Worm (Caenorhabditis elegans) whole organism, L4 larva: ENCODE data around the gene bre-3.
A peak's percentile ranks its signal among the peaks of the same experiment; 100 is the strongest.

Source experiments
- F10B5.3 ChIP-seq: sonication (generic microtip); optimal IDR thresholded peaks from 2 replicates; lab custom pipeline; 2016; ENCODE audit warnings: mild to moderate bottlenecking, missing genetic modification characterization, missing compliant biosample characterization
- F26F4.8 ChIP-seq: fragments of 200-800 bp; sonication (Bioruptor generic); conservative IDR thresholded peaks from 2 replicates; pipeline ENCODE4 v1.3.6; 2022; ENCODE audit warnings: missing genetic modification characterization, missing compliant biosample characterization
- T20F7.1 ChIP-seq: fragments of 200-800 bp; sonication (Bioruptor generic); optimal IDR thresholded peaks from 2 replicates; lab custom pipeline; 2018; ENCODE audit warnings: mild to moderate bottlenecking, missing genetic modification characterization, missing compliant biosample characterization
- Y105C5A.15 ChIP-seq: fragments of 200-800 bp; sonication (Bioruptor generic); IDR thresholded peaks from 2 replicates; pipeline ENCODE4 v1.3.6; 2022; ENCODE audit warnings: missing genetic modification characterization, missing compliant biosample characterization
- Y75B8A.6 ChIP-seq: fragments of 200-800 bp; sonication (Bioruptor generic); IDR thresholded peaks from 2 replicates; pipeline ENCODE4 v1.3.6; 2022; ENCODE audit warnings: missing genetic modification reagents, missing genetic modification characterization, missing compliant biosample characterization
- ZK337.2 ChIP-seq: fragments of 200-800 bp; sonication (Bioruptor generic); IDR thresholded peaks from 2 replicates; pipeline ENCODE4 v1.3.6; 2022; ENCODE audit warnings: missing genetic modification reagents, missing genetic modification characterization, missing compliant biosample characterization
- aly-2 ChIP-seq: sonication (generic microtip); optimal IDR thresholded peaks from 2 replicates; lab custom pipeline; 2018; ENCODE audit warnings: missing biosample characterization, missing genetic modification characterization
- ceh-20 ChIP-seq: fragments of 200-800 bp; sonication (Bioruptor generic); IDR thresholded peaks from 2 replicates; pipeline ENCODE4 v1.3.6; 2022; ENCODE audit warnings: missing genetic modification reagents, missing genetic modification characterization, missing compliant biosample characterization
- ceh-28 ChIP-seq: fragments of 150-350 bp; optimal IDR thresholded peaks from 2 replicates; lab custom pipeline; 2014; ENCODE audit warnings: missing biosample characterization, missing genetic modification reagents, missing genetic modification characterization
- ceh-44 ChIP-seq: fragments of 200-800 bp; sonication (Bioruptor generic); IDR thresholded peaks from 2 replicates; pipeline ENCODE4 v1.3.6; 2022; ENCODE audit warnings: missing genetic modification reagents, missing genetic modification characterization, missing compliant biosample characterization
- ceh-82 ChIP-seq: sonication (generic microtip); optimal IDR thresholded peaks from 2 replicates; lab custom pipeline; 2017; ENCODE audit warnings: missing biosample characterization, missing genetic modification characterization
- ces-1 ChIP-seq: fragments of 150-350 bp; sonication (generic microtip); optimal IDR thresholded peaks from 4 replicates; lab custom pipeline; 2014; ENCODE audit warnings: missing biosample characterization, missing genetic modification reagents, missing genetic modification characterization
- cey-2 ChIP-seq: sonication (generic microtip); optimal IDR thresholded peaks from 3 replicates; lab custom pipeline; 2017; ENCODE audit warnings: missing genetic modification characterization, mild to moderate bottlenecking, missing compliant biosample characterization, antibody characterized with exemption, borderline replicate concordance; ENCODE audit not compliant: insufficient read depth
- daf-12 ChIP-seq: fragments of 150-350 bp; optimal IDR thresholded peaks from 2 replicates; lab custom pipeline; 2014; ENCODE audit warnings: missing biosample characterization, missing genetic modification reagents, missing genetic modification characterization
- egl-27 ChIP-seq: sonication (generic microtip); optimal IDR thresholded peaks from 3 replicates; lab custom pipeline; 2017; ENCODE audit warnings: missing biosample characterization, missing genetic modification reagents, missing genetic modification characterization
- egl-43 ChIP-seq: fragments of 200-800 bp; sonication (Bioruptor generic); IDR thresholded peaks from 2 replicates; pipeline ENCODE4 v1.3.6; 2022; ENCODE audit warnings: missing genetic modification reagents, missing genetic modification characterization, missing compliant biosample characterization
- fkh-10 ChIP-seq: fragments of 150-350 bp; optimal IDR thresholded peaks from 2 replicates; lab custom pipeline; 2014; ENCODE audit warnings: missing biosample characterization, missing genetic modification reagents, missing genetic modification characterization
- hlh-30 ChIP-seq: sonication (generic microtip); optimal IDR thresholded peaks from 2 replicates; lab custom pipeline; 2017; ENCODE audit warnings: antibody characterized with exemption, mild to moderate bottlenecking, missing genetic modification characterization, missing compliant biosample characterization; ENCODE audit not compliant: insufficient read depth
- hmg-1.1 ChIP-seq: fragments of 200-800 bp; sonication (Bioruptor generic); IDR thresholded peaks from 2 replicates; pipeline ENCODE4 v1.3.6; 2022; ENCODE audit warnings: missing genetic modification reagents, missing genetic modification characterization, missing compliant biosample characterization
- lim-7 ChIP-seq: fragments of 200-800 bp; sonication (Bioruptor generic); IDR thresholded peaks from 2 replicates; pipeline ENCODE4 v1.3.6; 2022; ENCODE audit warnings: missing genetic modification characterization, missing compliant biosample characterization
- lin-1 ChIP-seq: fragments of 200-800 bp; sonication (Bioruptor generic); IDR thresholded peaks from 2 replicates; pipeline ENCODE4 v1.3.6; 2022; ENCODE audit warnings: missing genetic modification reagents, missing genetic modification characterization, missing compliant biosample characterization
- lin-13 ChIP-seq: fragments of 150-350 bp; optimal IDR thresholded peaks from 2 replicates; lab custom pipeline; 2014; ENCODE audit warnings: missing biosample characterization, missing genetic modification reagents, missing genetic modification characterization
- lin-29 ChIP-seq: fragments of 200-800 bp; sonication (Bioruptor generic); IDR thresholded peaks from 2 replicates; pipeline ENCODE4 v1.3.6; 2022; ENCODE audit warnings: missing genetic modification reagents, missing genetic modification characterization, missing compliant biosample characterization
- lin-38 ChIP-seq: fragments of 200-800 bp; sonication (Bioruptor generic); IDR thresholded peaks from 2 replicates; pipeline ENCODE4 v1.3.6; 2022; ENCODE audit warnings: missing genetic modification reagents, missing genetic modification characterization, missing compliant biosample characterization
- lin-39 ChIP-seq: fragments of 150-350 bp; optimal IDR thresholded peaks from 2 replicates; lab custom pipeline; 2014; ENCODE audit warnings: missing biosample characterization, missing genetic modification reagents, missing genetic modification characterization
- madf-5 ChIP-seq, 2 experiments: fragments of 200-800 bp; sonication (Bioruptor generic); IDR thresholded peaks; 2 replicates each; pipeline ENCODE4 v1.3.6; 2022; ENCODE audit warnings: missing compliant biosample characterization in 2 of 2, missing genetic modification characterization in 2 of 2
- madf-9 ChIP-seq: fragments of 200-800 bp; sonication (Bioruptor generic); conservative IDR thresholded peaks from 2 replicates; pipeline ENCODE4 v1.3.6; 2022; ENCODE audit warnings: missing genetic modification reagents, missing genetic modification characterization, missing compliant biosample characterization
- mep-1 ChIP-seq: fragments of 150-350 bp; sonication (generic microtip); optimal IDR thresholded peaks from 3 replicates; lab custom pipeline; 2014; ENCODE audit warnings: missing biosample characterization, missing genetic modification characterization
- nhr-102 ChIP-seq: sonication (generic microtip); optimal IDR thresholded peaks from 2 replicates; lab custom pipeline; 2016; ENCODE audit warnings: mild to moderate bottlenecking, missing genetic modification characterization, moderate library complexity, missing compliant biosample characterization
- nhr-11 ChIP-seq: fragments of 150-350 bp; optimal IDR thresholded peaks from 2 replicates; lab custom pipeline; 2014; ENCODE audit warnings: missing biosample characterization, missing genetic modification characterization
- nhr-28 ChIP-seq: fragments of 150-350 bp; optimal IDR thresholded peaks from 2 replicates; lab custom pipeline; 2014; ENCODE audit warnings: missing biosample characterization, missing genetic modification characterization
- nhr-42 ChIP-seq: fragments of 200-800 bp; sonication (Bioruptor generic); IDR thresholded peaks from 2 replicates; pipeline ENCODE4 v1.3.6; 2022; ENCODE audit warnings: missing genetic modification characterization, missing compliant biosample characterization
- nhr-48 ChIP-seq: sonication (generic microtip); optimal IDR thresholded peaks from 2 replicates; lab custom pipeline; 2016; ENCODE audit warnings: mild to moderate bottlenecking, missing genetic modification characterization, missing compliant biosample characterization
- nhr-6 ChIP-seq: fragments of 150-350 bp; optimal IDR thresholded peaks from 2 replicates; lab custom pipeline; 2014; ENCODE audit warnings: missing biosample characterization, missing genetic modification characterization
- pha-4 ChIP-seq, 2 experiments: fragments of 150-350 bp in 1 of 2; fragments of 200-800 bp in 1 of 2; sonication (Bioruptor generic) in 1 of 2; IDR thresholded peaks in 1 of 2; optimal IDR thresholded peaks in 1 of 2; 2 replicates each; pipeline versions ENCODE4 v1.3.6 to Lab custom; 2014 to 2022; ENCODE audit warnings: missing genetic modification characterization in 2 of 2, missing genetic modification reagents in 2 of 2, missing biosample characterization in 1 of 2, missing compliant biosample characterization in 1 of 2
- pqm-1 ChIP-seq: sonication (generic microtip); optimal IDR thresholded peaks from 2 replicates; lab custom pipeline; 2017; ENCODE audit warnings: missing biosample characterization, missing genetic modification characterization
- rbr-2 ChIP-seq: sonication (generic microtip); optimal IDR thresholded peaks from 2 replicates; lab custom pipeline; 2016; ENCODE audit warnings: missing genotype, missing genetic modification characterization, missing compliant biosample characterization
- saeg-2 ChIP-seq: fragments of 200-800 bp; sonication (Bioruptor generic); IDR thresholded peaks from 2 replicates; pipeline ENCODE4 v1.3.6; 2022; ENCODE audit warnings: missing genetic modification reagents, missing genetic modification characterization, missing compliant biosample characterization
- set-16 ChIP-seq: fragments of 200-800 bp; sonication (Bioruptor generic); IDR thresholded peaks from 2 replicates; pipeline ENCODE4 v1.3.6; 2022; ENCODE audit warnings: missing genetic modification reagents, missing genetic modification characterization, missing compliant biosample characterization
- skn-1 ChIP-seq: fragments of 150-350 bp; optimal IDR thresholded peaks from 2 replicates; lab custom pipeline; 2014; ENCODE audit warnings: missing biosample characterization, missing genetic modification characterization
- snpc-1.2 ChIP-seq: fragments of 200-800 bp; sonication (Bioruptor generic); IDR thresholded peaks from 2 replicates; pipeline ENCODE4 v1.3.6; 2022; ENCODE audit warnings: missing genetic modification reagents, missing genetic modification characterization, missing compliant biosample characterization
- unc-130 ChIP-seq: sonication (generic microtip); optimal IDR thresholded peaks from 2 replicates; lab custom pipeline; 2016; ENCODE audit warnings: missing genetic modification reagents, missing genetic modification characterization, missing compliant biosample characterization
- unc-39 ChIP-seq: sonication (generic microtip); optimal IDR thresholded peaks from 2 replicates; lab custom pipeline; 2017; ENCODE audit warnings: missing biosample characterization, missing genetic modification characterization
- unc-62 ChIP-seq, 3 experiments: fragments of 150-350 bp in 1 of 3; sonication (generic microtip); optimal IDR thresholded peaks in 2 of 3; peaks in 1 of 3; 1 replicate in 1 of 3; 2 replicates in 2 of 3; lab custom pipeline; 2014 to 2017; ENCODE audit warnings: missing biosample characterization in 3 of 3, missing genetic modification characterization in 3 of 3, missing genetic modification reagents in 3 of 3, missing genotype in 1 of 3
- zag-1 ChIP-seq: fragments of 150-350 bp; optimal IDR thresholded peaks from 2 replicates; lab custom pipeline; 2014; ENCODE audit warnings: missing biosample characterization, missing genetic modification characterization
- zfp-2 ChIP-seq: sonication (generic microtip); optimal IDR thresholded peaks from 2 replicates; lab custom pipeline; 2016; ENCODE audit warnings: mild to moderate bottlenecking, missing genetic modification characterization, missing compliant biosample characterization
- zfp-3 ChIP-seq: fragments of 200-800 bp; sonication (Bioruptor generic); conservative IDR thresholded peaks from 2 replicates; pipeline ENCODE4 v1.3.6; 2022; ENCODE audit warnings: missing genetic modification reagents, missing genetic modification characterization, missing compliant biosample characterization
- zip-11 ChIP-seq: fragments of 200-800 bp; sonication (Bioruptor generic); IDR thresholded peaks from 2 replicates; pipeline ENCODE4 v1.3.6; 2022; ENCODE audit warnings: missing genetic modification characterization, missing compliant biosample characterization
- ztf-7 ChIP-seq: fragments of 150-350 bp; optimal IDR thresholded peaks from 2 replicates; lab custom pipeline; 2014; ENCODE audit warnings: missing biosample characterization, missing genetic modification characterization

The bre-3 gene

ce11 chrIII:9455980-9456658 lies 29.2 kb downstream of the bre-3 start, which contains the start of the genes rheb-1 and spk-1:
rheb-1 (minus strand) TSS chrIII:9456030.
spk-1 (plus strand) TSS chrIII:9456608.
- TF ChIP-seq aly-2 (no peak), unc-39 (no peak), lin-29 (GFP tag; lab: Robert Waterston, UW) (peak; percentile 57; the same call in 1 of the 2 replicates), ceh-20 (GFP tag; lab: Robert Waterston, UW) (peak; percentile 91), ceh-82 (tag; lab: Kevin White, UChicago) (no peak), nhr-48 (tag; lab: Kevin White, UChicago) (peak; percentile 89), Y75B8A.6 (peak; percentile 29; the same call in 1 of the 2 replicates), Y105C5A.15 (GFP tag; lab: Robert Waterston, UW) (no peak), hlh-30 (tag; lab: Kevin White, UChicago) (peak; percentile 97), mep-1 (tag; lab: Kevin White, UChicago) (peak; percentile 89), unc-62 (GFP tag; optimal IDR thresholded peaks at IDR 0.05 in 1 of 2; lab: Kevin White, UChicago) (no peak), unc-62 (tag; optimal IDR thresholded peaks at IDR 0.05; lab: Kevin White, UChicago) (no peak), fkh-10 (GFP tag; lab: Kevin White, UChicago) (peak; percentile 80), ces-1 (GFP tag; lab: Kevin White, UChicago) (no peak), unc-130 (GFP tag; lab: Kevin White, UChicago) (peak; percentile 81), F10B5.3 (tag; lab: Kevin White, UChicago) (peak; percentile 37), egl-43 (peak; percentile 52; the same call in 1 of the 2 replicates), rbr-2 (peak; percentile 89), saeg-2 (GFP tag; lab: Robert Waterston, UW) (peak; percentile 78; the same call in 1 of the 2 replicates), hmg-1.1 (GFP tag; lab: Robert Waterston, UW) (peak; percentile 77; the same call in 1 of the 2 replicates), nhr-102 (tag; lab: Kevin White, UChicago) (peak; percentile 89), ZK337.2 (no peak), daf-12 (tag; lab: Kevin White, UChicago) (no peak), nhr-42 (GFP tag; lab: Robert Waterston, UW) (0 out of 2 replicates have a peak, but pooled peaks have one; percentile 53), lin-39 (no peak), ceh-28 (tag; lab: Kevin White, UChicago) (peak; percentile 63), zfp-3 (GFP tag; lab: Robert Waterston, UW) (peak; percentile 63; the same call in 1 of the 2 replicates), lim-7 (no peak), ztf-7 (peak; percentile 68), set-16 (peak; percentile 61), snpc-1.2 (GFP tag; lab: Robert Waterston, UW) (no peak), nhr-6 (tag; lab: Kevin White, UChicago) (peak; percentile 94), T20F7.1 (GFP tag; lab: Kevin White, UChicago) (peak; percentile 83), zip-11 (GFP tag; lab: Robert Waterston, UW) (no peak), pha-4 (GFP tag; IDR thresholded peaks at IDR 0.05; lab: Robert Waterston, UW) (peak; percentile 82), pha-4 (tag; optimal IDR thresholded peaks at IDR 0.05; lab: Kevin White, UChicago) (peak; percentile 89), nhr-11 (tag; lab: Kevin White, UChicago) (peak; percentile 70), madf-5 (GFP tag; IDR thresholded peaks at IDR 0.05; lab: Robert Waterston, UW) (0 out of 4 replicates have a peak, but pooled peaks of 1 of the 2 experiments have one; percentile 14), lin-13 (GFP tag; lab: Kevin White, UChicago) (peak; percentile 85), lin-38 (peak; percentile 86), cey-2 (tag; lab: Kevin White, UChicago) (no peak), ceh-44 (GFP tag; lab: Robert Waterston, UW) (0 out of 2 replicates have a peak, but pooled peaks have one; percentile 43), madf-9 (GFP tag; lab: Robert Waterston, UW) (peak; percentile 64; the same call in 1 of the 2 replicates), zag-1 (tag; lab: Kevin White, UChicago) (no peak), pqm-1 (tag; lab: Kevin White, UChicago) (peak; percentile 53), skn-1 (no peak), egl-27 (tag; lab: Kevin White, UChicago) (no peak), lin-1 (peak; percentile 88), nhr-28 (peak; percentile 90), F26F4.8 (GFP tag; lab: Robert Waterston, UW) (no peak), zfp-2 (peak; percentile 93)
